Worm (Caenorhabditis elegans) whole organism, L4 larva: ENCODE measurements around the gene sdz-31.

Experiments
- F49E8.2 ChIP-seq: sonication (generic microtip); optimal IDR thresholded peaks from 2 replicates; lab custom pipeline; 2016; ENCODE audit warnings: missing compliant biosample characterization, mild to moderate bottlenecking, missing genetic modification characterization, borderline replicate concordance
- aha-1 ChIP-seq: fragments of 150-350 bp; peaks from one replicate; lab custom pipeline; 2014; ENCODE audit warnings: missing biosample characterization, missing genetic modification characterization
- ces-1 ChIP-seq: fragments of 150-350 bp; sonication (generic microtip); optimal IDR thresholded peaks from 4 replicates; lab custom pipeline; 2014; ENCODE audit warnings: missing biosample characterization, missing genetic modification reagents, missing genetic modification characterization
- mdl-1 ChIP-seq, 2 experiments: fragments of 150-350 bp in 1 of 2; sonication (generic microtip) in 1 of 2; optimal IDR thresholded peaks; 2 replicates each; lab custom pipeline; 2014 to 2017; ENCODE audit warnings: missing biosample characterization in 2 of 2, missing genetic modification characterization in 2 of 2
- nhr-76 ChIP-seq: fragments of 150-350 bp; optimal IDR thresholded peaks from 2 replicates; lab custom pipeline; 2014; ENCODE audit warnings: missing biosample characterization, missing genetic modification characterization
- pha-4 ChIP-seq, 2 experiments: fragments of 150-350 bp in 1 of 2; fragments of 200-800 bp in 1 of 2; sonication (Bioruptor generic) in 1 of 2; IDR thresholded peaks in 1 of 2; optimal IDR thresholded peaks in 1 of 2; 2 replicates each; pipeline versions ENCODE4 v1.3.6 to Lab custom; 2014 to 2022; ENCODE audit warnings: missing genetic modification characterization in 2 of 2, missing genetic modification reagents in 2 of 2, missing biosample characterization in 1 of 2, missing compliant biosample characterization in 1 of 2
- unc-39 ChIP-seq: sonication (generic microtip); optimal IDR thresholded peaks from 2 replicates; lab custom pipeline; 2017; ENCODE audit warnings: missing biosample characterization, missing genetic modification characterization
- zfp-3 ChIP-seq: fragments of 200-800 bp; sonication (Bioruptor generic); conservative IDR thresholded peaks from 2 replicates; pipeline ENCODE4 v1.3.6; 2022; ENCODE audit warnings: missing genetic modification reagents, missing genetic modification characterization, missing compliant biosample characterization

- TF ChIP-seq mdl-1 (tag; optimal IDR thresholded peaks at IDR 0.05; lab: Kevin White, UChicago), result no peak
- TF ChIP-seq pha-4 (GFP tag; IDR thresholded peaks at IDR 0.05; lab: Robert Waterston, UW), result no peak
- TF ChIP-seq pha-4 (tag; optimal IDR thresholded peaks at IDR 0.05; lab: Kevin White, UChicago), result no peak
- no peak for TF ChIP-seq aha-1 (tag; lab: Kevin White, UChicago)
- no peak for TF ChIP-seq zfp-3 (GFP tag; lab: Robert Waterston, UW)
- no peak for TF ChIP-seq nhr-76 (tag; lab: Kevin White, UChicago)
- TF ChIP-seq F49E8.2 (tag; lab: Kevin White, UChicago), result no peak
- TF ChIP-seq ces-1 (GFP tag; lab: Kevin White, UChicago), result no peak
- no peak for TF ChIP-seq unc-39 (tag; lab: Kevin White, UChicago)
Measured at ce11 chrV:9906115-9906514, 26.1 kb downstream of the sdz-31 start, which contains the start of gene fipr-11.
